Worm (Caenorhabditis elegans): ENCODE results near the gene ins-16.
A peak's percentile ranks its signal among the peaks of the same experiment; 100 is the strongest.
"Not testable (repeated sequence)": the region's sequence is repeated elsewhere in the genome, so short reads cannot be mapped to it uniquely, and the experiment has no call there.

Gene ins-16

ce11 chrIII:2089453-2089852 is 28.7 kb upstream of the ins-16 start (continued):
- TF ChIP-seq tbx-2 (tag; optimal IDR thresholded peaks at IDR 0.05): peak; percentile 3
- no peak for TF ChIP-seq C04F5.9 (tag; optimal IDR thresholded peaks at IDR 0.05)
- no peak for TF ChIP-seq lir-3 (tag; optimal IDR thresholded peaks at IDR 0.05; ENCODE audit: poor library complexity)
- no peak for TF ChIP-seq zag-1 (tag; optimal IDR thresholded peaks at IDR 0.05)
- no peak for TF ChIP-seq rnt-1 (tag; optimal IDR thresholded peaks at IDR 0.05)
- no peak for TF ChIP-seq alr-1 (tag; optimal IDR thresholded peaks at IDR 0.05; ENCODE audit: borderline replicate concordance)
- TF ChIP-seq fos-1 (tag; optimal IDR thresholded peaks at IDR 0.05): no peak
- peak; percentile 38 for TF ChIP-seq fkh-8 (tag; optimal IDR thresholded peaks at IDR 0.05)
- TF ChIP-seq aly-2 (tag; optimal IDR thresholded peaks at IDR 0.05): no peak
- no peak for TF ChIP-seq nhr-90 (tag; optimal IDR thresholded peaks at IDR 0.05; ENCODE audit: poor library complexity)
- peak; percentile 1 for TF ChIP-seq elt-2 (tag; optimal IDR thresholded peaks at IDR 0.05)
- peak in 1 of 2 experiments; percentile 13 for TF ChIP-seq lin-35 (GFP tag; optimal IDR thresholded peaks at IDR 0.05)
- no peak for TF ChIP-seq ceh-90 (tag; optimal IDR thresholded peaks at IDR 0.05)
- no peak for TF ChIP-seq hpl-2 (GFP tag; optimal IDR thresholded peaks at IDR 0.05)
- peak; percentile 55 for TF ChIP-seq lin-14 (GFP tag; optimal IDR thresholded peaks at IDR 0.05)
- no peak for TF ChIP-seq irx-1 (tag; optimal IDR thresholded peaks at IDR 0.05)
- TF ChIP-seq nhr-19 (GFP tag; conservative IDR thresholded peaks at IDR 0.05): 0 out of 2 replicates have a peak, but pooled peaks have one; percentile 10
- TF ChIP-seq F16B12.6 (tag; optimal IDR thresholded peaks at IDR 0.05): no peak
- no peak for TF ChIP-seq fkh-10 (GFP tag; optimal IDR thresholded peaks at IDR 0.05)
- TF ChIP-seq zip-4 (GFP tag; optimal IDR thresholded peaks at IDR 0.05): no peak
- TF ChIP-seq ceh-82 (tag; optimal IDR thresholded peaks at IDR 0.05): peak in 1 of 3 experiments; percentile 22
- no peak for TF ChIP-seq sox-4 (tag; optimal IDR thresholded peaks at IDR 0.05)
- no peak for TF ChIP-seq elt-3 (tag; optimal IDR thresholded peaks at IDR 0.05)
- no peak for TF ChIP-seq blmp-1 (tag; optimal IDR thresholded peaks at IDR 0.05)
- no peak for TF ChIP-seq lin-39 (tag; optimal IDR thresholded peaks at IDR 0.05)
- no peak for TF ChIP-seq aha-1 (tag; optimal IDR thresholded peaks at IDR 0.05)
- TF ChIP-seq nhr-237 (tag; optimal IDR thresholded peaks at IDR 0.05): no peak
- peak; percentile 9 for TF ChIP-seq mep-1 (tag; optimal IDR thresholded peaks at IDR 0.05)
- TF ChIP-seq dsc-1 (tag; optimal IDR thresholded peaks at IDR 0.05): peak; percentile 40
- no peak for TF ChIP-seq sup-37 (GFP tag; optimal IDR thresholded peaks at IDR 0.05)

DNA sequence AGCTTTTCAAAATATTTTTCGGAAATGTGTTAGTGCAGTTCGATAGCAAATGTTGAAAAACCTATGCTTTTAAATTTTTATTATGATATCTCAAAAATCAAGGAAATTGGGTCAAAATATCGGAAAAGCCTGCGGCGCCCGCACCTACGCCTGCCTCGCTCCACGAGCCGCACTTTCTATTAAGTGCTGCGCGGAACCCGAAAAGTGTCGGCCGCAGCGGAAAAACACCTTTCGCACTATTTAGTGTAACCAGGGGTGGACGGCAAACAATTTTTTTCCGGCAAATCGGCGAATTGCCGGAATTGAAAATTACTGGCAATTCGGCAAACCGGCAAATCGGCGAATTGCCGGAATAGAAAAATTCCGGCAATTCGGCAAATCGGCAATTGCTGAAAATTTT is 24.1 kb upstream of the ins-16 start:
- no peak for TF ChIP-seq nhr-90 (tag; optimal IDR thresholded peaks at IDR 0.05; ENCODE audit: poor library complexity)
- TF ChIP-seq elt-2 (tag; optimal IDR thresholded peaks at IDR 0.05): no peak
- no peak for TF ChIP-seq mep-1 (tag; optimal IDR thresholded peaks at IDR 0.05)
- no peak for TF ChIP-seq lin-35 (GFP tag; optimal IDR thresholded peaks at IDR 0.05)
- no peak for TF ChIP-seq unc-98 (GFP tag; IDR thresholded peaks at IDR 0.05)
- no peak for TF ChIP-seq sup-37 (GFP tag; optimal IDR thresholded peaks at IDR 0.05)
- TF ChIP-seq nhr-28 (tag; optimal IDR thresholded peaks at IDR 0.05): no peak
- TF ChIP-seq ceh-90 (tag; optimal IDR thresholded peaks at IDR 0.05): no peak

DNA sequence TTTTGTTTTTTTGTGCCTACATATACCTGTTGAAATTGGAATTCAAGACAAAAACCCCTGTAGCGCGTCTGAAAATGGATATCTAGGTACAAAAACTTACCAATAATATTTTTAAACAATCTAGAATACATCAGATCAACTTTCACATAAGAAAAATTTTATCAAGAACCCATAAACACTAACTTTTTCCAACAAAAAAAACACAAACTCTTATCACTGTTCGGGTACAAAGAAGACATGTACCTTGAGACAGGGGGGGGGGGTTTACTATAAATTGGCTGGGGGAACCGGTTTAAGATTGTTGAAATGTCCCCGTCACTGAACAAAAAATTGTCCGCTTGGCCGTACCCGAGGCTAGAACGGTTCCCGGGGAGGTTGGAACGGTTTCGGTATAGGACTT is 21.8 kb upstream of the ins-16 start, which contains the start of gene cpt-3:
Gene cpt-3 (plus strand): TSS at position 301 of the 400 bp plus-strand sequence.
- not testable (repeated sequence) for TF ChIP-seq egl-27 (tag; optimal IDR thresholded peaks at IDR 0.05); mef-2 (tag; optimal IDR thresholded peaks at IDR 0.05); Y116A8C.19 (tag; optimal IDR thresholded peaks at IDR 0.05; ENCODE audit: borderline replicate concordance)

DNA sequence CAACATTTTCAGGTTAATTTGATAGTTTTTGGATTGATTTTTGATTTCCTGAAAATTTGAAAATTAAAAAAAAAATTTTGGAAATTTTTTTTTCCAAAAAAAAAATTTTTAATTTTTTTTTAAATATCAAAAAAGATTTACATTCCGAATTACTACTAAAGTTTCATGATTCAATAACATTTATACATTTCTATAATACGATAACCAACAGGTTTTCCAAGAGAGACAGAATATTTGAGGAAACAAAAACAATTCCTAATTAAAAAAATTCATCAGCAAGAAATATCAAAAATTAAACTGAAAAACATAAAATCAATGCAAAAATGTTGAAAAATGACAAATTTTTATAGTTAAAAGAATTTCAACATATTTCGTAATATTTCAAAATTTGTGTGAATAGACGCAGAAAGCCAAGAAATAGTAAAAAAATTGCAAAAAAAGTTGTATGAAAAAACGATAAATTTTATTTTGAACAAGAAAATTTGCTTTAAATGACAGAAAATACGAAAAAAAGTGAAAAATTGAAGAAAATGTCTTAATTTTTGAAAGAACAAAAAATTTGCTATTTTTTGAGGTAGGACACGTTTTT is 15.9 kb upstream of the ins-16 start, which contains the start of gene Y39A3A.4:
Gene Y39A3A.4 (minus strand): TSS at position 51 of the 589 bp plus-strand sequence.
- no peak for TF ChIP-seq fkh-10 (GFP tag; optimal IDR thresholded peaks at IDR 0.05)
- TF ChIP-seq skn-1 (tag; optimal IDR thresholded peaks at IDR 0.05): peak; percentile 44
- TF ChIP-seq egl-27 (tag; optimal IDR thresholded peaks at IDR 0.05): no peak
- no peak for TF ChIP-seq mdl-1 (tag; optimal IDR thresholded peaks at IDR 0.05)
- no peak for TF ChIP-seq nhr-90 (tag; optimal IDR thresholded peaks at IDR 0.05; ENCODE audit: poor library complexity)
- TF ChIP-seq Y116A8C.19 (tag; optimal IDR thresholded peaks at IDR 0.05; ENCODE audit: borderline replicate concordance): no peak

All from whole organism, L1 larva.